Worm (Caenorhabditis elegans): ENCODE results near the gene skr-12.

DNA sequence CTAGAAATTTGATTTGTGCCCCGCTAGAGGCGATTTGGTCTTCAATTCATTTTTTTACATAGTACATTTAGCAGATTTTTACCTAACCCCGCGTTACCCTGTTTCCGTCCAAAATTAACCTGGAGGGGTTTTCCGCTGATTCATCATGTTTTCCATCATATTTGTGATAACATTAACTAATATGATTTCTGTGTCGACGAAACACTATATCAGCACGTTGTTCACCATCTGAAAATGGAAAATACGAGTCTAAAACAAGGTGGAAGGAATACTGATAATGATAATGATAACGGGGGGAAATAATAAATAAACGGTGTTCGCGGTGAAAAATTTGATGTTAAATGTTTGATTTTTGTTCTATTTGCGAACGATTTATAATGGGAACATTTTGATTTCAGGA lies 4.7 kb downstream of the skr-12 start:
- TF ChIP-seq unc-62 (GFP tag; optimal IDR thresholded peaks at IDR 0.05) (no peak), mls-2 (tag; optimal IDR thresholded peaks at IDR 0.05) (no peak), hlh-1 (tag; optimal IDR thresholded peaks at IDR 0.05) (no peak), snpc-4 (tag; optimal IDR thresholded peaks at IDR 0.05) (no peak), ztf-11 (tag; optimal IDR thresholded peaks at IDR 0.05) (no peak), M03D4.4 (tag; optimal IDR thresholded peaks at IDR 0.05) (no peak)

Data from whole organism, mixed stage, embryonic.